Fruit fly (Drosophila melanogaster) whole organism, embryonic: Measurements from ENCODE around the gene Inx3.

Experiments used
- Adf1 ChIP-seq: fragments of 200-800 bp; sonication (Bioruptor generic); IDR thresholded peaks from 2 replicates; pipeline ENCODE4 v1.3.6; 2022; ENCODE audit warnings: missing biosample characterization, missing genetic modification characterization
- BEAF-32 ChIP-seq: fragments of 200-800 bp; sonication (Bioruptor generic); optimal IDR thresholded peaks from 3 replicates; lab custom pipeline; 2017; ENCODE audit warnings: missing biosample characterization, missing genetic modification characterization, mild to moderate bottlenecking, moderate library complexity, missing genetic modification reagents
- CG10366 ChIP-seq: fragments of 200-800 bp; sonication (Bioruptor generic); IDR thresholded peaks from 2 replicates; pipeline ENCODE4 v1.3.6; 2022; ENCODE audit warnings: missing biosample characterization, missing genetic modification characterization
- CG10959 ChIP-seq: fragments of 200-800 bp; sonication (Bioruptor generic); IDR thresholded peaks from 2 replicates; pipeline ENCODE4 v1.3.6; 2022; ENCODE audit warnings: missing biosample characterization, missing genetic modification characterization
- CG11456 ChIP-seq: fragments of 200-800 bp; sonication (Bioruptor generic); IDR thresholded peaks from 3 replicates; pipeline ENCODE4 v1.3.6; 2022; ENCODE audit warnings: missing biosample characterization, missing genetic modification characterization
- CG12219 ChIP-seq: fragments of 200-800 bp; sonication (Bioruptor generic); optimal IDR thresholded peaks from 3 replicates; lab custom pipeline; 2018; ENCODE audit warnings: missing biosample characterization, mild to moderate bottlenecking, missing genetic modification characterization
- CG12769 ChIP-seq: fragments of 200-800 bp; sonication (Bioruptor generic); optimal IDR thresholded peaks from 2 replicates; lab custom pipeline; 2019; ENCODE audit warnings: missing biosample characterization, mild to moderate bottlenecking, missing genetic modification characterization, moderate library complexity
- CG15479 ChIP-seq: fragments of 200-800 bp; sonication (Bioruptor generic); optimal IDR thresholded peaks from 3 replicates; lab custom pipeline; 2019; ENCODE audit warnings: missing biosample characterization, mild to moderate bottlenecking, missing genetic modification characterization, moderate library complexity
- CG32532 ChIP-seq: fragments of 200-800 bp; sonication (Bioruptor generic); IDR thresholded peaks from 2 replicates; pipeline ENCODE4 v1.3.6; 2022; ENCODE audit warnings: missing biosample characterization, missing genetic modification characterization
- CG3407 ChIP-seq: fragments of 200-800 bp; sonication (Bioruptor generic); optimal IDR thresholded peaks from 2 replicates; lab custom pipeline; 2018; ENCODE audit warnings: missing biosample characterization, mild to moderate bottlenecking, missing genetic modification characterization
- CG34376 ChIP-seq: fragments of 200-800 bp; sonication (Bioruptor generic); optimal IDR thresholded peaks from 2 replicates; lab custom pipeline; 2018; ENCODE audit warnings: missing biosample characterization, mild to moderate bottlenecking, missing genetic modification characterization
- CG4360 ChIP-seq: fragments of 200-800 bp; sonication (Bioruptor generic); IDR thresholded peaks from 2 replicates; pipeline ENCODE4 v1.3.6; 2022; ENCODE audit warnings: missing biosample characterization, missing genetic modification characterization
- CG5180 ChIP-seq: fragments of 200-800 bp; sonication (Bioruptor generic); optimal IDR thresholded peaks from 3 replicates; lab custom pipeline; 2017; ENCODE audit warnings: missing biosample characterization, missing genetic modification characterization, mild to moderate bottlenecking, moderate library complexity, missing genetic modification reagents
- CG7786 ChIP-seq: fragments of 200-800 bp; sonication (Bioruptor generic); optimal IDR thresholded peaks from 2 replicates; lab custom pipeline; 2016; ENCODE audit warnings: missing biosample characterization, missing genetic modification characterization
- CG8388 ChIP-seq: fragments of 200-800 bp; sonication (Bioruptor generic); optimal IDR thresholded peaks from 2 replicates; lab custom pipeline; 2019; ENCODE audit warnings: missing biosample characterization, mild to moderate bottlenecking, missing genetic modification characterization, moderate library complexity
- CG8478 ChIP-seq: fragments of >200 bp; optimal IDR thresholded peaks from 2 replicates; lab custom pipeline; 2018
- CHES-1-like ChIP-seq: fragments of 200-800 bp; sonication (Bioruptor generic); optimal IDR thresholded peaks from 2 replicates; lab custom pipeline; 2016; ENCODE audit warnings: missing biosample characterization, missing genetic modification characterization
- Deaf1 ChIP-seq: fragments of 200-800 bp; optimal IDR thresholded peaks from 3 replicates; lab custom pipeline; 2019; ENCODE audit warnings: missing biosample characterization, mild to moderate bottlenecking, missing genetic modification characterization, moderate library complexity
- Ets65A ChIP-seq: fragments of 200-800 bp; sonication (Bioruptor generic); peaks from one replicate; lab custom pipeline; 2016; ENCODE audit warnings: missing biosample characterization, missing genetic modification characterization
- HmgZ ChIP-seq: fragments of 200-800 bp; sonication (Bioruptor generic); optimal IDR thresholded peaks from 2 replicates; lab custom pipeline; 2018; ENCODE audit warnings: missing biosample characterization, mild to moderate bottlenecking, missing genetic modification characterization
- Hr3 ChIP-seq: fragments of 200-800 bp; sonication (Bioruptor generic); optimal IDR thresholded peaks from 3 replicates; lab custom pipeline; 2016; ENCODE audit warnings: missing biosample characterization, missing genetic modification characterization
- Lim3 ChIP-seq: fragments of 200-800 bp; sonication (Bioruptor generic); IDR thresholded peaks from 2 replicates; pipeline ENCODE4 v1.3.6; 2022; ENCODE audit warnings: missing biosample characterization, missing genetic modification characterization
- MBD-R2 ChIP-seq: fragments of 200-800 bp; sonication (Bioruptor generic); IDR thresholded peaks from 2 replicates; pipeline ENCODE4 v1.3.6; 2022; ENCODE audit warnings: missing biosample characterization, missing genetic modification characterization
- Pdp1 ChIP-seq, 2 experiments: fragments of 200-800 bp; sonication (Bioruptor generic); optimal IDR thresholded peaks; 3 replicates each; lab custom pipeline; 2016; ENCODE audit warnings: missing biosample characterization in 2 of 2, missing genetic modification characterization in 2 of 2, mild to moderate bottlenecking in 1 of 2, moderate library complexity in 1 of 2
- Scr ChIP-seq: fragments of 200-800 bp; sonication (Bioruptor generic); IDR thresholded peaks from 2 replicates; pipeline ENCODE4 v1.3.6; 2022; ENCODE audit warnings: missing biosample characterization, missing genetic modification characterization; ENCODE audit not compliant: partially characterized antibody
- Sry-δ ChIP-seq: fragments of 200-800 bp; sonication (Bioruptor generic); optimal IDR thresholded peaks from 2 replicates; lab custom pipeline; 2016; ENCODE audit warnings: missing biosample characterization, missing genetic modification characterization
- Trl ChIP-seq, 3 experiments: fragments of >200 bp in 2 of 3; fragments of 200-800 bp in 1 of 3; sonication (Bioruptor generic) in 1 of 3; optimal IDR thresholded peaks; 2 replicates in 1 of 3; 3 replicates in 2 of 3; lab custom pipeline; 2016 to 2017; ENCODE audit warnings: missing biosample characterization in 1 of 3, missing genetic modification characterization in 1 of 3
- al ChIP-seq: fragments of 200-800 bp; sonication (Bioruptor generic); IDR thresholded peaks from 2 replicates; pipeline ENCODE4 v1.3.6; 2022; ENCODE audit warnings: missing biosample characterization, missing genetic modification characterization
- ash1 ChIP-seq: fragments of 200-800 bp; sonication (Bioruptor generic); optimal IDR thresholded peaks from 2 replicates; lab custom pipeline; 2018; ENCODE audit warnings: missing biosample characterization, mild to moderate bottlenecking, missing genetic modification characterization
- bbx ChIP-seq: fragments of 200-800 bp; sonication (Bioruptor generic); IDR thresholded peaks from 2 replicates; pipeline ENCODE4 v1.3.6; 2022; ENCODE audit warnings: missing biosample characterization, missing genetic modification characterization; ENCODE audit not compliant: partially characterized antibody
- chinmo ChIP-seq: fragments of 200-800 bp; sonication (Bioruptor generic); IDR thresholded peaks from 4 replicates; pipeline ENCODE4 v1.3.6; 2022; ENCODE audit warnings: missing biosample characterization, missing genetic modification characterization; ENCODE audit not compliant: partially characterized antibody
- chm ChIP-seq: fragments of 200-800 bp; sonication (Bioruptor generic); IDR thresholded peaks from 2 replicates; pipeline ENCODE4 v1.3.6; 2022; ENCODE audit warnings: missing biosample characterization, missing genetic modification characterization
- hkb ChIP-seq, 2 experiments: fragments of 200-800 bp in 1 of 2; fragments of >200 bp in 1 of 2; sonication (Bioruptor generic) in 1 of 2; IDR thresholded peaks in 1 of 2; optimal IDR thresholded peaks in 1 of 2; 2 replicates each; pipeline versions ENCODE4 v1.3.6 to Lab custom; 2017 to 2022; ENCODE audit warnings: missing biosample characterization in 1 of 2, missing genetic modification characterization in 1 of 2
- ind ChIP-seq: fragments of 200-800 bp; sonication (Bioruptor generic); optimal IDR thresholded peaks from 3 replicates; lab custom pipeline; 2016; ENCODE audit warnings: missing biosample characterization, missing genetic modification characterization
- kay ChIP-seq: fragments of 200-800 bp; sonication (Bioruptor generic); optimal IDR thresholded peaks from 2 replicates; lab custom pipeline; 2016; ENCODE audit warnings: missing biosample characterization, missing genetic modification characterization
- nerfin-2 ChIP-seq: fragments of 200-800 bp; sonication (Bioruptor generic); IDR thresholded peaks from 2 replicates; pipeline ENCODE4 v1.3.6; 2022; ENCODE audit warnings: missing biosample characterization, missing genetic modification characterization; ENCODE audit not compliant: partially characterized antibody
- nmo ChIP-seq: fragments of 200-800 bp; sonication (Bioruptor generic); optimal IDR thresholded peaks from 2 replicates; lab custom pipeline; 2018; ENCODE audit warnings: missing biosample characterization, mild to moderate bottlenecking, missing genetic modification characterization, moderate library complexity
- nom ChIP-seq: fragments of 200-800 bp; sonication (Bioruptor generic); optimal IDR thresholded peaks from 2 replicates; lab custom pipeline; 2017; ENCODE audit warnings: missing biosample characterization, missing genetic modification characterization, mild to moderate bottlenecking, moderate library complexity, missing genetic modification reagents
- pan ChIP-seq, 4 experiments: fragments of >200 bp in 3 of 4; fragments of 200-800 bp in 1 of 4; sonication (Bioruptor generic) in 1 of 4; optimal IDR thresholded peaks in 3 of 4; IDR thresholded peaks in 1 of 4; 2 replicates each; pipeline versions ENCODE4 v1.3.6 to Lab custom; 2017 to 2022; ENCODE audit warnings: missing biosample characterization in 2 of 4, missing genetic modification characterization in 2 of 4, mixed read lengths in 1 of 4
- peb ChIP-seq: fragments of 200-800 bp; sonication (Bioruptor generic); IDR thresholded peaks from 2 replicates; pipeline ENCODE4 v1.3.6; 2022; ENCODE audit warnings: missing biosample characterization, missing genetic modification characterization
- salm ChIP-seq: fragments of 200-800 bp; sonication (Bioruptor generic); optimal IDR thresholded peaks from 2 replicates; lab custom pipeline; 2018; ENCODE audit warnings: missing biosample characterization, mild to moderate bottlenecking, missing genetic modification characterization
- sd ChIP-seq: fragments of 200-800 bp; sonication (Bioruptor generic); optimal IDR thresholded peaks from 3 replicates; lab custom pipeline; 2018; ENCODE audit warnings: missing biosample characterization, mild to moderate bottlenecking, missing genetic modification characterization, moderate library complexity
- sens ChIP-seq: fragments of 200-800 bp; sonication (Bioruptor generic); peaks from one replicate; lab custom pipeline; 2016; ENCODE audit warnings: missing biosample characterization, missing genetic modification characterization
- so ChIP-seq: fragments of 200-800 bp; sonication (Bioruptor generic); IDR thresholded peaks from 3 replicates; pipeline ENCODE4 v1.3.6; 2022; ENCODE audit warnings: missing biosample characterization, missing genetic modification characterization
- ttk ChIP-seq: fragments of 200-800 bp; sonication (Bioruptor generic); IDR thresholded peaks from 2 replicates; pipeline ENCODE4 v2.1.2; 2022; ENCODE audit warnings: missing biosample characterization, missing genetic modification characterization
- vvl ChIP-seq: fragments of 200-800 bp; sonication (Bioruptor generic); IDR thresholded peaks from 2 replicates; pipeline ENCODE4 v1.3.6; 2022; ENCODE audit warnings: missing biosample characterization, missing genetic modification characterization
- zen2 ChIP-seq: fragments of 200-800 bp; sonication (Bioruptor generic); IDR thresholded peaks from 3 replicates; pipeline ENCODE4 v1.3.6; 2022; ENCODE audit warnings: missing biosample characterization, missing genetic modification characterization; ENCODE audit not compliant: partially characterized antibody

The Inx3 gene

DNA sequence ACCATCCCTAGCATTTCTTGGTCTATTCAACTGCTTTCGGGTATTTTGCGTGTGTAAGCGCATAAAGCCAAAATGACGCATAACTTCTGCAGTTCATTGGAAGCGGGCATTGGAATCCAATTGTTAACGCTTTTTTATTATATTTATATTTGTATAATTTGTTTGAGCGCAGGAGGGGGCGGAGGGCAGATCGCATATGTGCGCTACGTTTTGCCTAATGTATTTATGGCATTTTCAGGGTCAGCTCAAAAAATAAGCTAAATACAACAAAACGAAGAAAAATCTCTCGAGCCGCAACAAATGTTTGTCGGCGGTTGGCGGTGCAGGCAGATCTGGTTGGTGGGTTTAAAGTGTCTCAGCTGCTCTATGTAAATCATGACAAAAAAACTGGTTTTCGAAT, 38.6 kb upstream of the Inx3 start (continued):
- TF ChIP-seq MBD-R2 (GFP tag; lab: Robert Waterston, UW) = no peak
- TF ChIP-seq CG15479 (GFP tag; lab: Kevin White, UChicago) = no peak
- TF ChIP-seq CG8478 (lab: Kevin White, UChicago) = no peak
- peak; percentile 1 for TF ChIP-seq salm (tag; lab: Kevin White, UChicago)
- TF ChIP-seq Lim3 (GFP tag; lab: Robert Waterston, UW) = no peak
- TF ChIP-seq Scr = no peak
- TF ChIP-seq peb (GFP tag; lab: Robert Waterston, UW) = no peak
- TF ChIP-seq nmo (GFP tag; lab: Kevin White, UChicago) = no peak
- peak; percentile 54 for TF ChIP-seq sd (tag; lab: Kevin White, UChicago)
- TF ChIP-seq ttk (GFP tag; lab: Robert Waterston, UW) = no peak
- TF ChIP-seq Sry-δ = no peak
- TF ChIP-seq HmgZ (tag; lab: Kevin White, UChicago) = no peak
- peak; percentile 5 for TF ChIP-seq CG5180 (GFP tag; lab: Kevin White, UChicago)
- no peak for TF ChIP-seq ash1 (GFP tag; lab: Kevin White, UChicago)
- no peak for TF ChIP-seq CG7786 (GFP tag; lab: Kevin White, UChicago)
- no peak for TF ChIP-seq CG10959 (GFP tag; lab: Robert Waterston, UW)
- TF ChIP-seq so (GFP tag; lab: Robert Waterston, UW) = no peak

DNA sequence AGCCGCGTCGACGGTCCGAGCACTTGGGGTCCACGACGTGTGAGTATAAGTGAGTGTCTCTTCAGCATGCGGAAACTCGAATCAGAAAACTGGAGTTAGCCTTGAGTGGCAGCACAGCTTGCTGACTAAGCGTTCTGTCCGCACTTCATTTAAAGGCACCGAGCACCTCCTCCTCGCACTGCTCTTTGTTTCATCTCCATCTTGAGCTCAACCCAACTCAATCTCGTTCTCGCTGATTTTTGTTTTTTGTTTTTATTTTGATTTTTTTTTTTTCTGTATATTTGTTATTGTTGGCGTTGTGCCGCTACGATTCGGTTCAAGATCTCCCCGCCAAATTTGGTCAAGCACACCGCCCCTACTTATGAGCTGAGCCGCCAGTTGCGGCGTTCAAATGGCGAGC, 35.7 kb upstream of the Inx3 start:
- TF ChIP-seq CG12219 (GFP tag; lab: Kevin White, UChicago) (no peak), ind (no peak), Ets65A (peak; percentile 30), BEAF-32 (GFP tag; lab: Kevin White, UChicago) (no peak), al (no peak), Adf1 (GFP tag; lab: Robert Waterston, UW) (0 out of 2 replicates have a peak, but pooled peaks have one; percentile 15), CG10366 (GFP tag; lab: Robert Waterston, UW) (no peak), chinmo (GFP tag; lab: Robert Waterston, UW) (0 out of 4 replicates have a peak, but pooled peaks have one; percentile 35), nom (GFP tag; lab: Kevin White, UChicago) (peak; percentile 13), CHES-1-like (no peak), Trl (optimal IDR thresholded peaks at IDR 0.05; lab: Kevin White, UChicago) (no peak), Trl (GFP tag; optimal IDR thresholded peaks at IDR 0.05; lab: Kevin White, UChicago) (no peak)

dm6 chr3R:28891513-28892097, 32.3 kb upstream of the Inx3 start:
- TF ChIP-seq CG3407 (GFP tag; lab: Kevin White, UChicago) (no peak), Pdp1 (GFP tag; optimal IDR thresholded peaks at IDR 0.05; lab: Kevin White, UChicago) (peak in 1 of 2 experiments; percentile 15), bbx (GFP tag; lab: Robert Waterston, UW) (peak; percentile 54), nerfin-2 (GFP tag; lab: Robert Waterston, UW) (0 out of 2 replicates have a peak, but pooled peaks have one; percentile 21), vvl (peak; percentile 35; the same call in 1 of the 2 replicates), hkb (optimal IDR thresholded peaks at IDR 0.05; lab: Kevin White, UChicago) (no peak), hkb (GFP tag; IDR thresholded peaks at IDR 0.05; lab: Robert Waterston, UW) (peak; percentile 35; the same call in 1 of the 2 replicates), sens (GFP tag; lab: Kevin White, UChicago) (peak; percentile 52), pan (optimal IDR thresholded peaks at IDR 0.05; lab: Kevin White, UChicago) (no peak), pan (GFP tag; optimal IDR thresholded peaks at IDR 0.05 in 1 of 2, IDR thresholded peaks at IDR 0.05 in 1 of 2) (no peak), kay (no peak), CG4360 (GFP tag; lab: Robert Waterston, UW) (no peak), CG12769 (tag; lab: Kevin White, UChicago) (peak; percentile 29), Hr3 (GFP tag; lab: Kevin White, UChicago) (no peak), zen2 (GFP tag; lab: Robert Waterston, UW) (0 out of 3 replicates have a peak, but pooled peaks have one; percentile 46), CG34376 (GFP tag; lab: Kevin White, UChicago) (no peak), CG32532 (GFP tag; lab: Robert Waterston, UW) (0 out of 2 replicates have a peak, but pooled peaks have one; percentile 30), CG8388 (GFP tag; lab: Kevin White, UChicago) (no peak), CG11456 (GFP tag; lab: Robert Waterston, UW) (no peak), Deaf1 (tag; lab: Kevin White, UChicago) (peak; percentile 80), chm (GFP tag; lab: Robert Waterston, UW) (peak; percentile 68)
